Fruit fly (Drosophila melanogaster): ENCODE data around the gene TTLL4B.

- TF ChIP-seq h (optimal IDR thresholded peaks at IDR 0.05) (no peak), psq (optimal IDR thresholded peaks at IDR 0.05) (no peak), Sin3A (optimal IDR thresholded peaks at IDR 0.05) (no peak), insv (optimal IDR thresholded peaks at IDR 0.05) (no peak), ttk (optimal IDR thresholded peaks at IDR 0.05) (no peak)
Measured at dm6 chr2L:3847908-3848307, 14.6 kb upstream of the TTLL4B start.

All from Kc167 (cell line).